Fruit fly (Drosophila melanogaster) whole organism, embryonic: ENCODE results near the gene CG12951.

Source experiments
- Ada2b ChIP-seq: fragments of 200-800 bp; sonication (Bioruptor generic); IDR thresholded peaks from 2 replicates; pipeline ENCODE4 v1.3.6; 2022; ENCODE audit warnings: missing biosample characterization, missing genetic modification characterization
- Asciz ChIP-seq: fragments of 200-800 bp; sonication (Bioruptor generic); optimal IDR thresholded peaks from 2 replicates; lab custom pipeline; 2017; ENCODE audit warnings: missing biosample characterization, mild to moderate bottlenecking, missing genetic modification characterization, missing genetic modification reagents
- B-H1 ChIP-seq: fragments of 200-800 bp; sonication (Bioruptor generic); IDR thresholded peaks from 3 replicates; pipeline ENCODE4 v1.3.6; 2022; ENCODE audit warnings: missing biosample characterization, missing genetic modification characterization
- Bgb ChIP-seq: fragments of 200-800 bp; sonication (Bioruptor generic); IDR thresholded peaks from 2 replicates; pipeline ENCODE4 v1.3.6; 2022; ENCODE audit warnings: missing biosample characterization, missing genetic modification characterization; ENCODE audit not compliant: partially characterized antibody
- CG10209 ChIP-seq: fragments of 200-800 bp; sonication (Bioruptor generic); optimal IDR thresholded peaks from 3 replicates; lab custom pipeline; 2017; ENCODE audit warnings: missing biosample characterization, mild to moderate bottlenecking, missing genetic modification characterization, missing genetic modification reagents
- CG10366 ChIP-seq: fragments of 200-800 bp; sonication (Bioruptor generic); IDR thresholded peaks from 2 replicates; pipeline ENCODE4 v1.3.6; 2022; ENCODE audit warnings: missing biosample characterization, missing genetic modification characterization
- CG11560 ChIP-seq: fragments of 200-800 bp; sonication (Bioruptor generic); IDR thresholded peaks from 3 replicates; pipeline ENCODE4 v1.3.6; 2022; ENCODE audit warnings: missing biosample characterization, missing genetic modification characterization
- CG13624 ChIP-seq: fragments of 200-800 bp; sonication (Bioruptor generic); optimal IDR thresholded peaks from 2 replicates; lab custom pipeline; 2016; ENCODE audit warnings: missing biosample characterization, missing genetic modification characterization
- CG14441 ChIP-seq: fragments of 200-800 bp; sonication (Bioruptor generic); IDR thresholded peaks from 2 replicates; pipeline ENCODE4 v1.3.6; 2022; ENCODE audit warnings: missing biosample characterization, missing genetic modification characterization
- CG1602 ChIP-seq: fragments of 200-800 bp; sonication (Bioruptor generic); optimal IDR thresholded peaks from 3 replicates; lab custom pipeline; 2016; ENCODE audit warnings: missing biosample characterization, missing genetic modification characterization
- CG16779 ChIP-seq: fragments of 200-800 bp; sonication (Bioruptor generic); IDR thresholded peaks from 2 replicates; pipeline ENCODE4 v1.3.6; 2022; ENCODE audit warnings: missing biosample characterization, missing genetic modification characterization
- CG17802 ChIP-seq: fragments of 200-800 bp; sonication (Bioruptor generic); optimal IDR thresholded peaks from 2 replicates; lab custom pipeline; 2018; ENCODE audit warnings: missing biosample characterization, mild to moderate bottlenecking, missing genetic modification characterization, moderate library complexity
- CG17829 ChIP-seq: fragments of 200-800 bp; optimal IDR thresholded peaks from 2 replicates; lab custom pipeline; 2019; ENCODE audit warnings: missing biosample characterization, mild to moderate bottlenecking, missing genetic modification characterization, moderate library complexity
- CG2120 ChIP-seq: fragments of 200-800 bp; sonication (Bioruptor generic); optimal IDR thresholded peaks from 3 replicates; lab custom pipeline; 2016; ENCODE audit warnings: missing biosample characterization, missing genetic modification characterization
- CG32767 ChIP-seq: fragments of 200-800 bp; sonication (Bioruptor generic); IDR thresholded peaks from 2 replicates; pipeline ENCODE4 v1.3.6; 2022; ENCODE audit warnings: missing biosample characterization, missing genetic modification characterization
- CG33557 ChIP-seq: fragments of 200-800 bp; sonication (Bioruptor generic); optimal IDR thresholded peaks from 2 replicates; lab custom pipeline; 2019; ENCODE audit warnings: missing biosample characterization, mild to moderate bottlenecking, missing genetic modification characterization, moderate library complexity
- CG3995 ChIP-seq: fragments of 200-800 bp; sonication (Bioruptor generic); optimal IDR thresholded peaks from 3 replicates; lab custom pipeline; 2016; ENCODE audit warnings: missing biosample characterization, missing genetic modification characterization
- CG7745 ChIP-seq: fragments of 200-800 bp; sonication (Bioruptor generic); optimal IDR thresholded peaks from 2 replicates; lab custom pipeline; 2018; ENCODE audit warnings: missing biosample characterization, mild to moderate bottlenecking, missing genetic modification characterization, moderate library complexity
- CG7928 ChIP-seq: fragments of 200-800 bp; sonication (Bioruptor generic); optimal IDR thresholded peaks from 2 replicates; lab custom pipeline; 2017; ENCODE audit warnings: missing biosample characterization, mild to moderate bottlenecking, missing genetic modification characterization
- CG9876 ChIP-seq: fragments of 200-800 bp; sonication (Bioruptor generic); optimal IDR thresholded peaks from 2 replicates; lab custom pipeline; 2016; ENCODE audit warnings: missing biosample characterization, missing genetic modification characterization
- Dll ChIP-seq: fragments of 200-800 bp; sonication (Bioruptor generic); IDR thresholded peaks from 4 replicates; pipeline ENCODE4 v1.3.6; 2022; ENCODE audit warnings: missing biosample characterization, missing genetic modification characterization; ENCODE audit not compliant: partially characterized antibody
- Doc3 ChIP-seq: fragments of 200-800 bp; sonication (Bioruptor generic); IDR thresholded peaks from 3 replicates; pipeline ENCODE4 v1.3.6; 2022; ENCODE audit warnings: missing biosample characterization, missing genetic modification characterization; ENCODE audit not compliant: partially characterized antibody
- Lhr ChIP-seq: fragments of 200-800 bp; sonication (Bioruptor generic); optimal IDR thresholded peaks from 3 replicates; lab custom pipeline; 2017; ENCODE audit warnings: mild to moderate bottlenecking, missing biosample characterization, missing genetic modification reagents, missing genetic modification characterization
- NK7.1 ChIP-seq: fragments of 200-800 bp; sonication (Bioruptor generic); optimal IDR thresholded peaks from 3 replicates; lab custom pipeline; 2016; ENCODE audit warnings: missing biosample characterization, missing genetic modification characterization
- NfI ChIP-seq: fragments of 200-800 bp; sonication (Bioruptor generic); optimal IDR thresholded peaks from 3 replicates; lab custom pipeline; 2018; ENCODE audit warnings: missing biosample characterization, mild to moderate bottlenecking, missing genetic modification characterization, moderate library complexity
- Ravus ChIP-seq: fragments of 200-800 bp; sonication (Bioruptor generic); IDR thresholded peaks from 2 replicates; pipeline ENCODE4 v1.3.6; 2022; ENCODE audit warnings: missing biosample characterization, missing genetic modification characterization
- TFAM ChIP-seq: fragments of 200-800 bp; sonication (Bioruptor generic); optimal IDR thresholded peaks from 2 replicates; lab custom pipeline; 2017; ENCODE audit warnings: missing biosample characterization, missing genetic modification characterization, inconsistent platforms
- Usf ChIP-seq: fragments of 200-800 bp; sonication (Bioruptor generic); optimal IDR thresholded peaks from 2 replicates; lab custom pipeline; 2017; ENCODE audit warnings: missing genotype, missing biosample characterization, missing genetic modification characterization
- Xbp1 ChIP-seq: fragments of 200-800 bp; sonication (Bioruptor generic); optimal IDR thresholded peaks from 3 replicates; lab custom pipeline; 2016; ENCODE audit warnings: missing biosample characterization, mild to moderate bottlenecking, missing genetic modification characterization
- amos ChIP-seq: fragments of 200-800 bp; sonication (Bioruptor generic); IDR thresholded peaks from 2 replicates; pipeline ENCODE4 v1.3.6; 2022; ENCODE audit warnings: missing biosample characterization, missing genetic modification characterization; ENCODE audit not compliant: partially characterized antibody
- az2 ChIP-seq: fragments of 200-800 bp; sonication (Bioruptor generic); optimal IDR thresholded peaks from 3 replicates; lab custom pipeline; 2016; ENCODE audit warnings: missing biosample characterization, missing genetic modification characterization
- btn ChIP-seq: fragments of 200-800 bp; sonication (Bioruptor generic); optimal IDR thresholded peaks from 2 replicates; lab custom pipeline; 2016; ENCODE audit warnings: missing biosample characterization, missing genetic modification characterization
- crol ChIP-seq: fragments of 200-800 bp; sonication (Bioruptor generic); IDR thresholded peaks from 2 replicates; pipeline ENCODE4 v1.3.6; 2022; ENCODE audit warnings: missing biosample characterization, missing genetic modification characterization
- dmrt99B ChIP-seq: fragments of 200-800 bp; sonication (Bioruptor generic); optimal IDR thresholded peaks from 2 replicates; lab custom pipeline; 2018; ENCODE audit warnings: missing biosample characterization, mild to moderate bottlenecking, missing genetic modification characterization, moderate library complexity
- fd102C ChIP-seq: fragments of 200-800 bp; sonication (Bioruptor generic); optimal IDR thresholded peaks from 2 replicates; lab custom pipeline; 2018; ENCODE audit warnings: missing biosample characterization, mild to moderate bottlenecking, missing genetic modification characterization, moderate library complexity
- ftz-f1 ChIP-seq: fragments of 200-800 bp; sonication (Bioruptor generic); optimal IDR thresholded peaks from 2 replicates; lab custom pipeline; 2016; ENCODE audit warnings: missing biosample characterization, missing genetic modification characterization
- gce ChIP-seq: fragments of 200-800 bp; sonication (Bioruptor generic); IDR thresholded peaks from 3 replicates; pipeline ENCODE4 v1.3.6; 2022; ENCODE audit warnings: missing biosample characterization, missing genetic modification characterization
- gcm2 ChIP-seq: fragments of 200-800 bp; sonication (Bioruptor generic); optimal IDR thresholded peaks from 2 replicates; lab custom pipeline; 2016; ENCODE audit warnings: missing biosample characterization, missing genetic modification characterization
- hb ChIP-seq: fragments of 200-800 bp; sonication (Bioruptor generic); IDR thresholded peaks from 3 replicates; pipeline ENCODE4 v1.3.6; 2022; ENCODE audit warnings: missing biosample characterization, missing genetic modification characterization; ENCODE audit not compliant: partially characterized antibody
- jigr1 ChIP-seq: fragments of 200-800 bp; sonication (Bioruptor generic); IDR thresholded peaks from 3 replicates; pipeline ENCODE4 v1.3.6; 2022; ENCODE audit warnings: missing biosample characterization, missing genetic modification characterization
- jumu ChIP-seq: fragments of 200-800 bp; sonication (Bioruptor generic); optimal IDR thresholded peaks from 3 replicates; lab custom pipeline; 2016; ENCODE audit warnings: missing biosample characterization, missing genetic modification characterization
- nom ChIP-seq: fragments of 200-800 bp; sonication (Bioruptor generic); optimal IDR thresholded peaks from 2 replicates; lab custom pipeline; 2017; ENCODE audit warnings: missing biosample characterization, missing genetic modification characterization, mild to moderate bottlenecking, moderate library complexity, missing genetic modification reagents
- prd ChIP-seq, 3 experiments: fragments of >200 bp in 2 of 3; fragments of 200-800 bp in 1 of 3; sonication (Bioruptor generic) in 1 of 3; optimal IDR thresholded peaks in 2 of 3; IDR thresholded peaks in 1 of 3; 2 replicates in 2 of 3; 3 replicates in 1 of 3; pipeline versions ENCODE4 v1.3.6 to Lab custom; 2017 to 2022; ENCODE audit warnings: missing biosample characterization in 1 of 3, missing genetic modification characterization in 1 of 3
- pzg ChIP-seq: fragments of 200-800 bp; sonication (Bioruptor generic); optimal IDR thresholded peaks from 3 replicates; lab custom pipeline; 2018; ENCODE audit warnings: missing biosample characterization, mild to moderate bottlenecking, missing genetic modification characterization, moderate library complexity
- repo ChIP-seq: fragments of 200-800 bp; sonication (Bioruptor generic); optimal IDR thresholded peaks from 2 replicates; lab custom pipeline; 2016; ENCODE audit warnings: missing biosample characterization, missing genetic modification characterization
- ttk ChIP-seq: fragments of 200-800 bp; sonication (Bioruptor generic); IDR thresholded peaks from 2 replicates; pipeline ENCODE4 v2.1.2; 2022; ENCODE audit warnings: missing biosample characterization, missing genetic modification characterization
- unpg ChIP-seq: fragments of 200-800 bp; sonication (Bioruptor generic); optimal IDR thresholded peaks from 3 replicates; lab custom pipeline; 2018; ENCODE audit warnings: missing biosample characterization, mild to moderate bottlenecking, missing genetic modification characterization, moderate library complexity
- zfh1 ChIP-seq: fragments of 200-800 bp; sonication (Bioruptor generic); IDR thresholded peaks from 3 replicates; pipeline ENCODE4 v1.3.6; 2022; ENCODE audit warnings: missing biosample characterization, missing genetic modification characterization

Gene CG12951

DNA sequence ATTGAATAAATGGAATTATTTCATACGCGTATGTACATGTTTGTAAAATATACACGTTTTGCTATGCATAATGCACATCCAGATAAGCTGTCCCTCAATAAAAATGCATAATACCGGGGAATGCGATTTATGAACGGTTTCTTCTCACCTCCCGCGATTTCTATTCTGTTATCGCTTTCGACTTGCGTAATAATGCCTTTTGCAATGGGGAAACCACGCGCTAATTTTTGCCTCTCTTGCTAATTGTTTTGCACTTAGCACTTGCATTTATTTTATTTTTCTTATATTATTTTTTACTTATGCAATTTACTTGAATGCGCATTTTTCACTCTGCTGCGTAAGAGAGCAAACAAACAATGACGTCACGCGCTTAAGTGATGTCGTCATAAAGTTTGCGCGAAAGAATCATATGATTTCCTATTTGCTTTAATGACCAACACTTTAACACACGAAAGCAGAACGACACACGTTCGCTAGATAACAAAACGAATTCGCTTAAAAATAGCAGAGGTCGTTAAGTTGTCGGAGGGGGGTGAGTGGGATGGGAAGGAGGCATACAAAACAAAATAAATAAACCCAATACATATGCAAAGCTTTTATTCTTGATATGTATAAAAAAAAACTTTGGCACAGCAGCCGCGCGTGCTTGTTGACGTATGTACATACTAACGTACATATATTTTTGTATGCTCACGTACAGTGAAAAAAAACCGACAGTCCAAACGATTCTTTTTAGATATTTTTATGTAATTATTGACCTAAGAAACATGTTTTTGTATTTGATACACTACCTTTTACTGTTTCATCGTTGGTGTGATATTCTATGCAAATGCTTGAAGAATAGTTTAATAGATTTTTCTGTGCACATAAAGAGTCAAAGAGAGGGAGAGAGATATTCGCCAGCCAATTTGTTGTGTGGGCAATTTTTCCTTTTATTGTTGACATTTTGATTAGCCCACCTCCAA lies 21.6 kb upstream of the CG12951 start:
- TF ChIP-seq NK7.1 (GFP tag; lab: Kevin White, UChicago) (peak; percentile 53), CG32767 (no peak), CG7745 (tag; lab: Kevin White, UChicago) (no peak), CG14441 (GFP tag; lab: Robert Waterston, UW) (no peak), B-H1 (no peak), pzg (GFP tag; lab: Kevin White, UChicago) (peak; percentile 3), repo (peak; percentile 28), CG7928 (GFP tag; lab: Kevin White, UChicago) (peak; percentile 54), Asciz (GFP tag; lab: Kevin White, UChicago) (peak; percentile 20), Doc3 (GFP tag; lab: Robert Waterston, UW) (no peak), CG1602 (GFP tag; lab: Kevin White, UChicago) (peak; percentile 46), Dll (no peak), Ravus (GFP tag; lab: Robert Waterston, UW) (no peak), CG13624 (GFP tag; lab: Kevin White, UChicago) (peak; percentile 79), Usf (GFP tag; lab: Kevin White, UChicago) (peak; percentile 1), NfI (peak; percentile 50), Ada2b (GFP tag; lab: Robert Waterston, UW) (no peak), CG2120 (GFP tag; lab: Kevin White, UChicago) (peak; percentile 91), TFAM (no peak), gcm2 (GFP tag; lab: Kevin White, UChicago) (peak; percentile 33), jumu (GFP tag; lab: Kevin White, UChicago) (peak; percentile 44), CG10209 (GFP tag; lab: Kevin White, UChicago) (peak; percentile 74), jigr1 (no peak), dmrt99B (peak; percentile 62), CG16779 (GFP tag; lab: Robert Waterston, UW) (no peak), CG17802 (tag; lab: Kevin White, UChicago) (no peak), prd (optimal IDR thresholded peaks at IDR 0.05; lab: Kevin White, UChicago) (no peak), prd (GFP tag; IDR thresholded peaks at IDR 0.05; lab: Robert Waterston, UW) (no peak), hb (GFP tag; lab: Robert Waterston, UW) (no peak), ftz-f1 (peak; percentile 69), Lhr (GFP tag; lab: Kevin White, UChicago) (no peak), nom (no peak), Bgb (GFP tag; lab: Robert Waterston, UW) (no peak), CG3995 (GFP tag; lab: Kevin White, UChicago) (peak; percentile 19), CG11560 (tag; lab: Robert Waterston, UW) (no peak), CG10366 (GFP tag; lab: Robert Waterston, UW) (no peak), btn (GFP tag; lab: Kevin White, UChicago) (no peak), zfh1 (GFP tag; lab: Robert Waterston, UW) (no peak), unpg (GFP tag; lab: Kevin White, UChicago) (peak; percentile 57), amos (GFP tag; lab: Robert Waterston, UW) (no peak), CG33557 (GFP tag; lab: Kevin White, UChicago) (no peak), fd102C (GFP tag; lab: Kevin White, UChicago) (no peak), CG9876 (peak; percentile 24), CG17829 (tag; lab: Kevin White, UChicago) (peak; percentile 23), gce (GFP tag; lab: Robert Waterston, UW) (no peak), Xbp1 (peak; percentile 71), az2 (GFP tag; lab: Kevin White, UChicago) (peak; percentile 59), ttk (GFP tag; lab: Robert Waterston, UW) (no peak), crol (GFP tag; lab: Robert Waterston, UW) (no peak)
